Worm (Caenorhabditis elegans) whole organism, young adult: Measurements from ENCODE around the gene F26G1.2.
A peak's percentile ranks its signal among the peaks of the same experiment; 100 is the strongest.

Experiments used
- B0019.2 ChIP-seq: fragments of 200-800 bp; sonication (Bioruptor generic); conservative IDR thresholded peaks from 2 replicates; pipeline ENCODE4 v1.3.6; 2022; ENCODE audit warnings: missing genetic modification reagents, missing genetic modification characterization, missing compliant biosample characterization
- F10E7.11 ChIP-seq: sonication (generic microtip); optimal IDR thresholded peaks from 2 replicates; lab custom pipeline; 2017; ENCODE audit warnings: mild to moderate bottlenecking, missing genetic modification characterization, moderate library complexity, missing compliant biosample characterization
- F55B11.4 ChIP-seq: sonication (generic microtip); optimal IDR thresholded peaks from 2 replicates; lab custom pipeline; 2016; ENCODE audit warnings: missing compliant biosample characterization, missing genetic modification characterization, borderline replicate concordance; ENCODE audit not compliant: insufficient read depth
- F57C9.4 ChIP-seq: sonication (generic microtip); optimal IDR thresholded peaks from 2 replicates; lab custom pipeline; 2017; ENCODE audit warnings: mild to moderate bottlenecking, missing genetic modification characterization, missing compliant biosample characterization
- Y79H2A.3 ChIP-seq: fragments of 200-800 bp; sonication (Bioruptor generic); conservative IDR thresholded peaks from 2 replicates; pipeline ENCODE4 v1.3.6; 2022; ENCODE audit warnings: missing genetic modification reagents, missing genetic modification characterization, missing compliant biosample characterization
- akir-1 ChIP-seq: fragments of 200-800 bp; sonication (Bioruptor generic); optimal IDR thresholded peaks from 2 replicates; lab custom pipeline; 2018; ENCODE audit warnings: mild to moderate bottlenecking, missing genetic modification characterization, moderate library complexity, missing compliant biosample characterization
- ama-1 ChIP-seq, 3 experiments: fragments of 150-350 bp in 1 of 3; sonication (generic microtip) in 2 of 3; optimal IDR thresholded peaks; 2 replicates each; lab custom pipeline; 2014 to 2018; ENCODE audit warnings: missing biosample characterization in 2 of 3, missing genetic modification characterization in 2 of 3, missing genetic modification reagents in 2 of 3
- aptf-3 ChIP-seq: fragments of 200-800 bp; sonication (Bioruptor generic); IDR thresholded peaks from 2 replicates; pipeline ENCODE4 v1.3.6; 2022; ENCODE audit warnings: missing genetic modification characterization, missing compliant biosample characterization
- attf-3 ChIP-seq: fragments of 200-800 bp; sonication (Bioruptor generic); conservative IDR thresholded peaks from 2 replicates; pipeline ENCODE4 v1.3.6; 2022; ENCODE audit warnings: missing genetic modification reagents, missing genetic modification characterization, missing compliant biosample characterization
- attf-5 ChIP-seq: fragments of 200-800 bp; sonication (Bioruptor generic); optimal IDR thresholded peaks from 2 replicates; lab custom pipeline; 2018; ENCODE audit warnings: mild to moderate bottlenecking, missing genetic modification characterization, missing compliant biosample characterization
- attf-6 ChIP-seq: fragments of 200-800 bp; sonication (Bioruptor generic); IDR thresholded peaks from 2 replicates; pipeline ENCODE4 v1.3.6; 2022; ENCODE audit warnings: missing genetic modification reagents, missing genetic modification characterization, missing compliant biosample characterization
- cebp-1 ChIP-seq, 2 experiments: fragments of 200-800 bp in 1 of 2; sonication (Bioruptor generic) in 1 of 2; sonication (generic microtip) in 1 of 2; IDR thresholded peaks in 1 of 2; optimal IDR thresholded peaks in 1 of 2; 2 replicates each; pipeline versions ENCODE4 v1.3.6 to Lab custom; 2017 to 2022; ENCODE audit warnings: missing compliant biosample characterization in 2 of 2, missing genetic modification characterization in 2 of 2, mild to moderate bottlenecking in 1 of 2, missing genetic modification reagents in 1 of 2, moderate library complexity in 1 of 2
- cebp-2 ChIP-seq: fragments of 200-800 bp; sonication (Bioruptor generic); IDR thresholded peaks from 2 replicates; pipeline ENCODE4 v1.3.6; 2022; ENCODE audit warnings: missing genetic modification characterization, missing compliant biosample characterization
- ceh-100 ChIP-seq: fragments of 200-800 bp; sonication (Bioruptor generic); IDR thresholded peaks from 2 replicates; pipeline ENCODE4 v1.3.6; 2022; ENCODE audit warnings: missing genetic modification reagents, missing genetic modification characterization, missing compliant biosample characterization
- dox-1 ChIP-seq: fragments of 200-800 bp; sonication (Bioruptor generic); IDR thresholded peaks from 2 replicates; pipeline ENCODE4 v1.3.6; 2022; ENCODE audit warnings: missing genetic modification reagents, missing genetic modification characterization, missing compliant biosample characterization
- dpff-1 ChIP-seq: sonication (generic microtip); optimal IDR thresholded peaks from 2 replicates; lab custom pipeline; 2017; ENCODE audit warnings: mild to moderate bottlenecking, missing genetic modification characterization, missing compliant biosample characterization
- dpl-1 ChIP-seq: fragments of 150-350 bp; optimal IDR thresholded peaks from 2 replicates; lab custom pipeline; 2014; ENCODE audit warnings: missing biosample characterization, missing genetic modification reagents, missing genetic modification characterization
- hlh-12 ChIP-seq: sonication (generic microtip); optimal IDR thresholded peaks from 2 replicates; lab custom pipeline; 2016; ENCODE audit warnings: missing genetic modification characterization, missing compliant biosample characterization
- hmg-1.2 ChIP-seq: fragments of 200-800 bp; sonication (Bioruptor generic); IDR thresholded peaks from 2 replicates; pipeline ENCODE4 v1.3.6; 2022; ENCODE audit warnings: missing genetic modification reagents, missing genetic modification characterization, missing compliant biosample characterization
- hsf-1 ChIP-seq: fragments of 200-800 bp; sonication (Bioruptor generic); IDR thresholded peaks from 2 replicates; pipeline ENCODE4 v1.3.6; 2022; ENCODE audit warnings: missing genetic modification reagents, missing genetic modification characterization, missing compliant biosample characterization
- let-607 ChIP-seq, 2 experiments: fragments of 200-800 bp in 1 of 2; sonication (Bioruptor generic) in 1 of 2; sonication (generic microtip) in 1 of 2; optimal IDR thresholded peaks; 2 replicates each; lab custom pipeline; 2016 to 2018; ENCODE audit warnings: mild to moderate bottlenecking in 2 of 2, missing compliant biosample characterization in 2 of 2, missing genetic modification characterization in 2 of 2, moderate library complexity in 2 of 2, missing genotype in 1 of 2
- lin-26 ChIP-seq: fragments of 200-800 bp; sonication (Bioruptor generic); IDR thresholded peaks from 2 replicates; pipeline ENCODE4 v1.3.6; 2022; ENCODE audit warnings: missing genetic modification reagents, missing genetic modification characterization, missing compliant biosample characterization
- lin-40 ChIP-seq: sonication (generic microtip); optimal IDR thresholded peaks from 2 replicates; lab custom pipeline; 2016; ENCODE audit warnings: missing genetic modification characterization, mild to moderate bottlenecking, missing compliant biosample characterization, missing genotype, missing genetic modification reagents
- lsy-27 ChIP-seq: sonication (generic microtip); optimal IDR thresholded peaks from 2 replicates; lab custom pipeline; 2017; ENCODE audit warnings: missing genetic modification characterization, mild to moderate bottlenecking, missing compliant biosample characterization, antibody characterized with exemption, missing genotype, borderline replicate concordance; ENCODE audit not compliant: insufficient read depth
- madf-6 ChIP-seq: fragments of 200-800 bp; sonication (Bioruptor generic); IDR thresholded peaks from 2 replicates; pipeline ENCODE4 v1.3.6; 2022; ENCODE audit warnings: missing genetic modification reagents, missing genetic modification characterization, missing compliant biosample characterization
- mes-4 ChIP-seq: sonication (generic microtip); optimal IDR thresholded peaks from 2 replicates; lab custom pipeline; 2016; ENCODE audit warnings: missing genotype, missing genetic modification characterization, missing compliant biosample characterization
- nhr-120 ChIP-seq: fragments of 200-800 bp; sonication (Bioruptor generic); IDR thresholded peaks from 2 replicates; pipeline ENCODE4 v1.3.6; 2022; ENCODE audit warnings: missing genetic modification characterization, missing compliant biosample characterization
- nhr-80 ChIP-seq: sonication (generic microtip); optimal IDR thresholded peaks from 2 replicates; lab custom pipeline; 2016; ENCODE audit warnings: missing genetic modification characterization, missing compliant biosample characterization
- nhr-90 ChIP-seq: sonication (generic microtip); optimal IDR thresholded peaks from 2 replicates; lab custom pipeline; 2016; ENCODE audit warnings: missing genotype, mild to moderate bottlenecking, missing genetic modification characterization, missing compliant biosample characterization
- ztf-26 ChIP-seq: sonication (generic microtip); optimal IDR thresholded peaks from 2 replicates; lab custom pipeline; 2017; ENCODE audit warnings: missing genetic modification characterization, missing compliant biosample characterization

The F26G1.2 gene

DNA sequence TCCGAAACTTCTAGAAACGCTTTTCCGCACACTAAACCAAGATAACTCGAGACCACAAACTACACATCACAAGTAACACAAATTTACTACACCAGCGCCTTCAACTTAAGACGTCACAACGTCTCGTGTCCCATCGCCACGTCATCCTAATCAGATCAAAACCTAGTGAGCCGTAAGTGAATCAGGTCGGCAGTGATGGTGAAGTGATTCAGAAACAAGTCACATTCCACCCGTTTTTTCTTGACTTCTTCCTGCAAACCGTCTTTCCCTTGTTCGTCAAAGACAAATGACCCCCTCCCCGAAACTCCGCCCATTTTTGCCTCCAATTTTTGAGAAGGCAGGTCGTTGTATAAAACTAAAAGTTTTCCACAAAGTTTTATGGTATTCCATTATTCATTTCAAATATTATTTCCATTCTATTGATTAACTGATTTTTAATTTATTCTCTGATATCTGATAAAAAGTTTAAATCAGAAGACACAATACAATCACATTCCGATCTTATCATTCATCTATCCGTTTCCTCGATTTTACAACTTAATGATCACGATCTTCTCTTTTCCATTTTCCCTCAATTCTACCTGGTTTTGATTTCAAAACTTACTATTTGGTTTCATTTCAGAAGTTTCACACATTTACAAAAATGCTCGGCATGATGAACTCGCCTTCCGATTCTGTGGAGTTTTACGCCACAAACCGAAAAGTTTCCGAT lies at the start of gene F26G1.2:
TSS of gene F26G1.2 (plus strand) at position 508 of the 712 bp plus-strand sequence.
- TF ChIP-seq dox-1 (no peak), lin-26 (peak; percentile 47; the same call in 1 of the 2 replicates), F55B11.4 (tag; lab: Kevin White, UChicago) (no peak), F10E7.11 (tag; lab: Kevin White, UChicago) (no peak), ceh-100 (GFP tag; lab: Robert Waterston, UW) (no peak), ztf-26 (tag; lab: Kevin White, UChicago) (peak; percentile 11)

ce11 chrII:4715676-4716075 lies 47.2 kb upstream of the F26G1.2 start, which contains the start of gene F41C3.8:
Gene F41C3.8, plus strand, starts transcription at chrII:4716046.
- TF ChIP-seq mes-4 (tag; lab: Kevin White, UChicago), result no peak
- no peak for TF ChIP-seq lsy-27
- TF ChIP-seq ama-1 (optimal IDR thresholded peaks at IDR 0.05; lab: Kevin White, UChicago), result no peak
- TF ChIP-seq ama-1 (GFP tag; optimal IDR thresholded peaks at IDR 0.05; lab: Kevin White, UChicago), result no peak
- peak; percentile 89 for TF ChIP-seq nhr-80 (tag; lab: Kevin White, UChicago)
- 0 out of 2 replicates have a peak, but pooled peaks have one; percentile 24 for TF ChIP-seq dox-1
- no peak for TF ChIP-seq B0019.2 (GFP tag; lab: Robert Waterston, UW)
- no peak for TF ChIP-seq cebp-2 (GFP tag; lab: Robert Waterston, UW)
- no peak for TF ChIP-seq Y79H2A.3 (GFP tag; lab: Robert Waterston, UW)
- no peak for TF ChIP-seq F55B11.4 (tag; lab: Kevin White, UChicago)
- TF ChIP-seq akir-1 (GFP tag; lab: Kevin White, UChicago), result no peak
- TF ChIP-seq attf-6 (GFP tag; lab: Robert Waterston, UW), result no peak
- no peak for TF ChIP-seq nhr-120 (GFP tag; lab: Robert Waterston, UW)
- no peak for TF ChIP-seq hsf-1
- TF ChIP-seq hlh-12 (tag; lab: Kevin White, UChicago), result no peak
- no peak for TF ChIP-seq dpff-1 (tag; lab: Kevin White, UChicago)
- TF ChIP-seq dpl-1, result no peak
- TF ChIP-seq aptf-3, result no peak
- TF ChIP-seq lin-40 (tag; lab: Kevin White, UChicago), result no peak
- TF ChIP-seq cebp-1 (GFP tag; IDR thresholded peaks at IDR 0.05; lab: Robert Waterston, UW), result 0 out of 2 replicates have a peak, but pooled peaks have one; percentile 29
- peak; percentile 70 for TF ChIP-seq cebp-1 (tag; optimal IDR thresholded peaks at IDR 0.05; lab: Kevin White, UChicago)
- no peak for TF ChIP-seq attf-3 (GFP tag; lab: Robert Waterston, UW)
- TF ChIP-seq let-607 (tag; optimal IDR thresholded peaks at IDR 0.05; lab: Kevin White, UChicago), result peak in 1 of 2 experiments; percentile 87
- peak; percentile 50 for TF ChIP-seq attf-5 (GFP tag; lab: Kevin White, UChicago)

ce11 chrII:4726120-4726519 lies 36.8 kb upstream of the F26G1.2 start, which contains the start of gene F10G7.10:
Gene F10G7.10, minus strand, starts transcription at chrII:4726264.
- no peak for TF ChIP-seq Y79H2A.3 (GFP tag; lab: Robert Waterston, UW)
- TF ChIP-seq cebp-1 (GFP tag; IDR thresholded peaks at IDR 0.05; lab: Robert Waterston, UW), result no peak
- TF ChIP-seq cebp-1 (tag; optimal IDR thresholded peaks at IDR 0.05; lab: Kevin White, UChicago), result peak; percentile 62
- no peak for TF ChIP-seq madf-6 (GFP tag; lab: Robert Waterston, UW)
- peak; percentile 35; the same call in 1 of the 2 replicates for TF ChIP-seq hmg-1.2 (GFP tag; lab: Robert Waterston, UW)
- no peak for TF ChIP-seq F57C9.4 (tag; lab: Kevin White, UChicago)
- TF ChIP-seq nhr-90 (tag; lab: Kevin White, UChicago), result no peak
- TF ChIP-seq attf-5 (GFP tag; lab: Kevin White, UChicago), result peak; percentile 46
